Worm (Caenorhabditis elegans): ENCODE results near the gene sad-1.

- TF ChIP-seq ama-1 (optimal IDR thresholded peaks at IDR 0.05) (no peak), ets-7 (tag; optimal IDR thresholded peaks at IDR 0.05) (no peak), hmbx-1 (tag; optimal IDR thresholded peaks at IDR 0.05) (no peak), tbx-37 (GFP tag; conservative IDR thresholded peaks at IDR 0.05) (no peak), aly-1 (tag; optimal IDR thresholded peaks at IDR 0.05) (no peak), tra-4 (tag; optimal IDR thresholded peaks at IDR 0.05) (no peak), pes-1 (GFP tag; IDR thresholded peaks at IDR 0.05) (no peak)
Observed at ce11 chrX:13443283-13443682, 57.2 kb downstream of the sad-1 start.
